Worm (Caenorhabditis elegans) whole organism, early embryonic: ENCODE data around the gene pes-4.

ENCODE experiments used
- B0310.2 ChIP-seq: sonication (generic microtip); optimal IDR thresholded peaks from 2 replicates; lab custom pipeline; 2016; ENCODE audit warnings: mild to moderate bottlenecking, missing genetic modification characterization, missing compliant biosample characterization
- F13C5.2 ChIP-seq: sonication (generic microtip); optimal IDR thresholded peaks from 2 replicates; lab custom pipeline; 2017; ENCODE audit warnings: mild to moderate bottlenecking, missing genetic modification characterization, inconsistent platforms, missing compliant biosample characterization
- ama-1 ChIP-seq: fragments of 150-350 bp; optimal IDR thresholded peaks from 2 replicates; lab custom pipeline; 2014
- ceh-13 ChIP-seq: fragments of 200-800 bp; sonication (Bioruptor generic); optimal IDR thresholded peaks from 2 replicates; lab custom pipeline; 2018; ENCODE audit warnings: mild to moderate bottlenecking, missing genetic modification characterization, missing compliant biosample characterization
- ceh-36 ChIP-seq: sonication (generic microtip); optimal IDR thresholded peaks from 2 replicates; lab custom pipeline; 2016; ENCODE audit warnings: missing genetic modification characterization, inconsistent platforms, missing compliant biosample characterization
- flt-1 ChIP-seq: fragments of 200-800 bp; sonication (Bioruptor generic); IDR thresholded peaks from 2 replicates; pipeline ENCODE4 v1.3.6; 2022; ENCODE audit warnings: missing genetic modification characterization, missing compliant biosample characterization
- hmbx-1 ChIP-seq: sonication (generic microtip); optimal IDR thresholded peaks from 2 replicates; lab custom pipeline; 2016; ENCODE audit warnings: mild to moderate bottlenecking, missing genetic modification characterization, missing compliant biosample characterization
- hnd-1 ChIP-seq: sonication (generic microtip); optimal IDR thresholded peaks from 2 replicates; lab custom pipeline; 2016; ENCODE audit warnings: missing genetic modification characterization, missing compliant biosample characterization
- scrt-1 ChIP-seq: fragments of 200-800 bp; sonication (Bioruptor generic); IDR thresholded peaks from 2 replicates; pipeline ENCODE4 v1.3.6; 2022; ENCODE audit warnings: missing genetic modification characterization, missing compliant biosample characterization
- tbx-37 ChIP-seq: fragments of 200-800 bp; sonication (Bioruptor generic); conservative IDR thresholded peaks from 2 replicates; pipeline ENCODE4 v1.3.6; 2022; ENCODE audit warnings: missing genetic modification reagents, missing genetic modification characterization, missing compliant biosample characterization

- TF ChIP-seq hnd-1 (no peak), ama-1 (lab: Kevin White, UChicago) (no peak), flt-1 (GFP tag; lab: Robert Waterston, UW) (no peak), B0310.2 (no peak), tbx-37 (GFP tag; lab: Robert Waterston, UW) (no peak), ceh-36 (tag; lab: Kevin White, UChicago) (no peak), ceh-13 (GFP tag; lab: Kevin White, UChicago) (no peak), hmbx-1 (no peak), F13C5.2 (no peak), scrt-1 (GFP tag; lab: Robert Waterston, UW) (no peak)
Measured at ce11 chrIII:1230672-1231071, 598 bp upstream of the pes-4 start.
